Worm (Caenorhabditis elegans) whole organism, L3 larva: ENCODE results near the gene F58H1.3.

Source experiments
- R02D3.7 ChIP-seq: fragments of 150-350 bp; optimal IDR thresholded peaks from 2 replicates; lab custom pipeline; 2014; ENCODE audit warnings: missing biosample characterization, missing genetic modification characterization
- ZK546.5 ChIP-seq: sonication (generic microtip); optimal IDR thresholded peaks from 2 replicates; lab custom pipeline; 2017; ENCODE audit warnings: missing biosample characterization, missing genetic modification characterization
- aly-2 ChIP-seq: fragments of 150-350 bp; optimal IDR thresholded peaks from 2 replicates; lab custom pipeline; 2014; ENCODE audit warnings: missing biosample characterization, missing genetic modification characterization
- ama-1 ChIP-seq: fragments of 150-350 bp; optimal IDR thresholded peaks from 2 replicates; lab custom pipeline; 2018
- ceh-28 ChIP-seq: fragments of 150-350 bp; optimal IDR thresholded peaks from 2 replicates; lab custom pipeline; 2014; ENCODE audit warnings: missing biosample characterization, missing genetic modification reagents, missing genetic modification characterization
- ceh-9 ChIP-seq: sonication (generic microtip); optimal IDR thresholded peaks from 2 replicates; lab custom pipeline; 2018; ENCODE audit warnings: missing biosample characterization, missing genetic modification characterization
- daf-12 ChIP-seq: fragments of 150-350 bp; optimal IDR thresholded peaks from 2 replicates; lab custom pipeline; 2014; ENCODE audit warnings: missing biosample characterization, missing genetic modification reagents, missing genetic modification characterization
- egl-27 ChIP-seq: sonication (generic microtip); optimal IDR thresholded peaks from 4 replicates; lab custom pipeline; 2017; ENCODE audit warnings: missing biosample characterization, missing genetic modification reagents, missing genetic modification characterization
- egl-5 ChIP-seq: fragments of 150-350 bp; optimal IDR thresholded peaks from 2 replicates; lab custom pipeline; 2017; ENCODE audit warnings: missing biosample characterization, missing genetic modification reagents, missing genetic modification characterization, inconsistent platforms
- elt-1 ChIP-seq: fragments of 150-350 bp; optimal IDR thresholded peaks from 2 replicates; lab custom pipeline; 2014; ENCODE audit warnings: missing biosample characterization, missing genetic modification characterization
- elt-2 ChIP-seq: sonication (generic microtip); optimal IDR thresholded peaks from 2 replicates; lab custom pipeline; 2016; ENCODE audit warnings: missing genetic modification reagents, mild to moderate bottlenecking, missing genetic modification characterization, missing compliant biosample characterization
- elt-3 ChIP-seq, 3 experiments: fragments of 150-350 bp in 1 of 3; sonication (generic microtip) in 2 of 3; optimal IDR thresholded peaks; 2 replicates in 2 of 3; 4 replicates in 1 of 3; lab custom pipeline; 2014 to 2017; ENCODE audit warnings: missing biosample characterization in 3 of 3, missing genetic modification characterization in 3 of 3
- eor-1 ChIP-seq, 2 experiments: fragments of 150-350 bp; optimal IDR thresholded peaks; 2 replicates each; lab custom pipeline; 2014 to 2018; ENCODE audit warnings: missing biosample characterization in 2 of 2, missing genetic modification characterization in 2 of 2
- fkh-10 ChIP-seq: sonication (generic microtip); optimal IDR thresholded peaks from 2 replicates; lab custom pipeline; 2017; ENCODE audit warnings: missing biosample characterization, missing genetic modification reagents, missing genetic modification characterization
- fkh-2 ChIP-seq: fragments of 150-350 bp; optimal IDR thresholded peaks from 2 replicates; lab custom pipeline; 2014; ENCODE audit warnings: missing biosample characterization, missing genetic modification reagents, missing genetic modification characterization
- fos-1 ChIP-seq: fragments of 150-350 bp; optimal IDR thresholded peaks from 2 replicates; lab custom pipeline; 2014; ENCODE audit warnings: missing biosample characterization, missing genetic modification characterization
- hmg-11 ChIP-seq: sonication (generic microtip); optimal IDR thresholded peaks from 2 replicates; lab custom pipeline; 2016; ENCODE audit warnings: missing genetic modification characterization, missing compliant biosample characterization
- jun-1 ChIP-seq: fragments of 150-350 bp; optimal IDR thresholded peaks from 2 replicates; lab custom pipeline; 2014; ENCODE audit warnings: missing biosample characterization, missing genetic modification reagents, missing genetic modification characterization
- lin-39 ChIP-seq: fragments of 150-350 bp; optimal IDR thresholded peaks from 2 replicates; lab custom pipeline; 2018; ENCODE audit warnings: missing biosample characterization, missing genetic modification reagents, missing genetic modification characterization
- mdl-1 ChIP-seq: fragments of 150-350 bp; optimal IDR thresholded peaks from 2 replicates; lab custom pipeline; 2014; ENCODE audit warnings: missing biosample characterization, missing genetic modification characterization
- mml-1 ChIP-seq: fragments of 150-350 bp; sonication (generic microtip); optimal IDR thresholded peaks from 3 replicates; lab custom pipeline; 2014; ENCODE audit warnings: missing biosample characterization, missing genetic modification characterization
- nfya-1 ChIP-seq: sonication (generic microtip); optimal IDR thresholded peaks from 2 replicates; lab custom pipeline; 2017; ENCODE audit warnings: missing genetic modification characterization, mild to moderate bottlenecking, missing compliant biosample characterization, antibody characterized with exemption, moderate library complexity; ENCODE audit not compliant: insufficient read depth
- nhr-11 ChIP-seq: fragments of 150-350 bp; optimal IDR thresholded peaks from 2 replicates; lab custom pipeline; 2014; ENCODE audit warnings: missing biosample characterization, missing genetic modification characterization
- nhr-12 ChIP-seq: fragments of 150-350 bp; optimal IDR thresholded peaks from 2 replicates; lab custom pipeline; 2014; ENCODE audit warnings: missing biosample characterization, missing genetic modification characterization
- nhr-23 ChIP-seq: fragments of 150-350 bp; optimal IDR thresholded peaks from 2 replicates; lab custom pipeline; 2014; ENCODE audit warnings: missing biosample characterization, missing genetic modification reagents, missing genetic modification characterization
- nhr-237 ChIP-seq: fragments of 150-350 bp; optimal IDR thresholded peaks from 2 replicates; lab custom pipeline; 2014; ENCODE audit warnings: missing biosample characterization, missing genetic modification characterization
- nhr-25 ChIP-seq: sonication (generic microtip); optimal IDR thresholded peaks from 2 replicates; lab custom pipeline; 2017; ENCODE audit warnings: missing biosample characterization, missing genetic modification characterization
- nhr-28 ChIP-seq: fragments of 150-350 bp; optimal IDR thresholded peaks from 2 replicates; lab custom pipeline; 2014; ENCODE audit warnings: missing biosample characterization, missing genetic modification characterization
- nhr-43 ChIP-seq: sonication (generic microtip); optimal IDR thresholded peaks from 2 replicates; lab custom pipeline; 2016; ENCODE audit warnings: mild to moderate bottlenecking, missing genetic modification characterization, missing compliant biosample characterization; ENCODE audit not compliant: poor library complexity, severe bottlenecking
- nhr-76 ChIP-seq: fragments of 150-350 bp; sonication (generic microtip); optimal IDR thresholded peaks from 5 replicates; lab custom pipeline; 2014; ENCODE audit warnings: missing biosample characterization, missing genetic modification characterization
- nhr-77 ChIP-seq: fragments of 150-350 bp; optimal IDR thresholded peaks from 2 replicates; lab custom pipeline; 2014; ENCODE audit warnings: missing biosample characterization, missing genetic modification characterization
- pha-4 ChIP-seq: fragments of 150-350 bp; optimal IDR thresholded peaks from 2 replicates; lab custom pipeline; 2014; ENCODE audit warnings: missing biosample characterization, missing genetic modification reagents, missing genetic modification characterization
- pqm-1 ChIP-seq: fragments of 150-350 bp; optimal IDR thresholded peaks from 2 replicates; lab custom pipeline; 2017; ENCODE audit warnings: missing biosample characterization, missing genetic modification characterization, inconsistent platforms
- sea-2 ChIP-seq: fragments of 150-350 bp; sonication (generic microtip); optimal IDR thresholded peaks from 4 replicates; lab custom pipeline; 2014; ENCODE audit warnings: missing biosample characterization, missing genetic modification reagents, missing genetic modification characterization
- skn-1 ChIP-seq: fragments of 150-350 bp; optimal IDR thresholded peaks from 2 replicates; lab custom pipeline; 2014; ENCODE audit warnings: missing biosample characterization, missing genetic modification characterization
- snpc-4 ChIP-seq: fragments of 150-350 bp; optimal IDR thresholded peaks from 2 replicates; lab custom pipeline; 2014; ENCODE audit warnings: missing biosample characterization, missing genetic modification characterization
- tbx-2 ChIP-seq: sonication (generic microtip); optimal IDR thresholded peaks from 2 replicates; lab custom pipeline; 2016; ENCODE audit warnings: mild to moderate bottlenecking, missing genetic modification characterization, missing compliant biosample characterization
- unc-39 ChIP-seq: sonication (generic microtip); optimal IDR thresholded peaks from 4 replicates; lab custom pipeline; 2017; ENCODE audit warnings: missing biosample characterization, missing genetic modification characterization
- unc-62 ChIP-seq: fragments of 150-350 bp; sonication (generic microtip); optimal IDR thresholded peaks from 4 replicates; lab custom pipeline; 2014; ENCODE audit warnings: missing biosample characterization, missing genetic modification reagents, missing genetic modification characterization
- zag-1 ChIP-seq: fragments of 150-350 bp; optimal IDR thresholded peaks from 2 replicates; lab custom pipeline; 2014; ENCODE audit warnings: missing biosample characterization, missing genetic modification characterization
- ztf-11 ChIP-seq: fragments of 150-350 bp; optimal IDR thresholded peaks from 2 replicates; lab custom pipeline; 2014; ENCODE audit warnings: missing biosample characterization, missing genetic modification characterization
- ztf-4 ChIP-seq: fragments of 150-350 bp; optimal IDR thresholded peaks from 2 replicates; lab custom pipeline; 2014; ENCODE audit warnings: missing biosample characterization, missing genetic modification characterization

Gene F58H1.3

ce11 chrV:11885939-11886338 lies 47.8 kb upstream of the F58H1.3 start:
- no peak for TF ChIP-seq nhr-12 (tag; lab: Kevin White, UChicago)
- no peak for TF ChIP-seq aly-2
- TF ChIP-seq nhr-77 (tag; lab: Kevin White, UChicago): no peak
- TF ChIP-seq ceh-28 (tag; lab: Kevin White, UChicago): no peak
- peak; percentile 59 for TF ChIP-seq nhr-23 (tag; lab: Kevin White, UChicago)
- no peak for TF ChIP-seq fos-1 (tag; lab: Kevin White, UChicago)
- TF ChIP-seq ZK546.5 (tag; lab: Kevin White, UChicago): no peak
- TF ChIP-seq ztf-11 (tag; lab: Kevin White, UChicago): no peak
- TF ChIP-seq nhr-43: peak; percentile 68
- TF ChIP-seq jun-1 (tag; lab: Kevin White, UChicago): peak; percentile 93
- TF ChIP-seq fkh-10 (GFP tag; lab: Kevin White, UChicago): no peak
- TF ChIP-seq nhr-28: no peak
- no peak for TF ChIP-seq elt-1
- TF ChIP-seq egl-27: no peak
- peak; percentile 47 for TF ChIP-seq mdl-1 (tag; lab: Kevin White, UChicago)
- peak; percentile 86 for TF ChIP-seq ama-1 (lab: Kevin White, UChicago)
- TF ChIP-seq R02D3.7 (tag; lab: Kevin White, UChicago): no peak
- no peak for TF ChIP-seq snpc-4 (tag; lab: Kevin White, UChicago)
- TF ChIP-seq mml-1 (tag; lab: Kevin White, UChicago): no peak
- no peak for TF ChIP-seq egl-5 (tag; lab: Kevin White, UChicago)
- TF ChIP-seq skn-1 (tag; lab: Kevin White, UChicago): no peak
- no peak for TF ChIP-seq unc-62
- no peak for TF ChIP-seq ceh-9
- no peak for TF ChIP-seq nhr-25
- TF ChIP-seq lin-39 (tag; lab: Kevin White, UChicago): peak; percentile 2
- no peak for TF ChIP-seq daf-12
- TF ChIP-seq unc-39 (tag; lab: Kevin White, UChicago): no peak
- TF ChIP-seq eor-1 (tag; optimal IDR thresholded peaks at IDR 0.05; lab: Kevin White, UChicago): no peak
- TF ChIP-seq nfya-1 (tag; lab: Kevin White, UChicago): peak; percentile 27
- no peak for TF ChIP-seq elt-3 (tag; optimal IDR thresholded peaks at IDR 0.05; lab: Kevin White, UChicago)
- no peak for TF ChIP-seq nhr-11
- no peak for TF ChIP-seq hmg-11 (tag; lab: Kevin White, UChicago)
- TF ChIP-seq tbx-2 (tag; lab: Kevin White, UChicago): no peak
- TF ChIP-seq elt-2 (tag; lab: Kevin White, UChicago): peak; percentile 85
- TF ChIP-seq pha-4 (tag; lab: Kevin White, UChicago): peak; percentile 85
- peak; percentile 91 for TF ChIP-seq pqm-1 (tag; lab: Kevin White, UChicago)
- TF ChIP-seq zag-1 (tag; lab: Kevin White, UChicago): no peak
- TF ChIP-seq sea-2: no peak
- no peak for TF ChIP-seq fkh-2 (tag; lab: Kevin White, UChicago)
- no peak for TF ChIP-seq nhr-237 (tag; lab: Kevin White, UChicago)

- TF ChIP-seq mml-1 (tag; lab: Kevin White, UChicago) (peak; percentile 26), zag-1 (tag; lab: Kevin White, UChicago) (no peak), nhr-43 (peak; percentile 95), mdl-1 (tag; lab: Kevin White, UChicago) (peak; percentile 94), ztf-4 (tag; lab: Kevin White, UChicago) (peak; percentile 20), tbx-2 (tag; lab: Kevin White, UChicago) (peak; percentile 33), pqm-1 (tag; lab: Kevin White, UChicago) (peak; percentile 98), jun-1 (tag; lab: Kevin White, UChicago) (peak; percentile 96), nfya-1 (tag; lab: Kevin White, UChicago) (peak; percentile 59), elt-2 (tag; lab: Kevin White, UChicago) (peak; percentile 47), nhr-23 (tag; lab: Kevin White, UChicago) (peak; percentile 76), pha-4 (tag; lab: Kevin White, UChicago) (peak; percentile 70), lin-39 (tag; lab: Kevin White, UChicago) (no peak), nhr-76 (tag; lab: Kevin White, UChicago) (peak; percentile 22), ZK546.5 (tag; lab: Kevin White, UChicago) (no peak), ama-1 (lab: Kevin White, UChicago) (peak; percentile 96), ceh-28 (tag; lab: Kevin White, UChicago) (peak; percentile 44), elt-3 (tag; optimal IDR thresholded peaks at IDR 0.05; lab: Kevin White, UChicago) (peak in 1 of 3 experiments; percentile 25), aly-2 (no peak), nhr-25 (peak; percentile 10)
These were observed 45.7 kb upstream of the F58H1.3 start, which contains the start of gene adh-1 for ce11 chrV:11887988-11888499. Gene adh-1, plus strand, starts transcription at chrV:11888248.
